Worm (Caenorhabditis elegans) whole organism, late embryonic: ENCODE data around the gene mboa-2.

Source experiments
- K09A11.1 ChIP-seq: sonication (generic microtip); optimal IDR thresholded peaks from 2 replicates; lab custom pipeline; 2017; ENCODE audit warnings: antibody characterized with exemption, mild to moderate bottlenecking, missing genetic modification characterization, missing compliant biosample characterization; ENCODE audit not compliant: insufficient read depth
- odd-2 ChIP-seq: sonication (generic microtip); optimal IDR thresholded peaks from 2 replicates; lab custom pipeline; 2017; ENCODE audit warnings: antibody characterized with exemption, mild to moderate bottlenecking, missing genetic modification characterization, missing compliant biosample characterization
- pha-4 ChIP-seq: fragments of 150-350 bp; optimal IDR thresholded peaks from 2 replicates; lab custom pipeline; 2018; ENCODE audit warnings: missing biosample characterization, missing genetic modification reagents, missing genetic modification characterization
- sox-2 ChIP-seq: fragments of 200-800 bp; sonication (Bioruptor generic); IDR thresholded peaks from 2 replicates; pipeline ENCODE4 v1.3.6; 2022; ENCODE audit warnings: missing genetic modification reagents, missing genetic modification characterization, missing compliant biosample characterization
- tbx-2 ChIP-seq: sonication (generic microtip); optimal IDR thresholded peaks from 2 replicates; lab custom pipeline; 2016; ENCODE audit warnings: missing genetic modification characterization, missing compliant biosample characterization

ce11 chrV:11131801-11132200 lies 9.5 kb upstream of the mboa-2 start:
- TF ChIP-seq tbx-2 (tag; lab: Kevin White, UChicago) = no peak
- TF ChIP-seq K09A11.1 (tag; lab: Kevin White, UChicago) = no peak
- no peak for TF ChIP-seq odd-2 (tag; lab: Kevin White, UChicago)
- no peak for TF ChIP-seq pha-4 (tag; lab: Kevin White, UChicago)
- TF ChIP-seq sox-2 (GFP tag; lab: Robert Waterston, UW) = no peak
